Worm (Caenorhabditis elegans): ENCODE measurements around the gene F44B9.8.
A peak's percentile ranks its signal among the peaks of the same experiment; 100 is the strongest.

Gene F44B9.8

DNA sequence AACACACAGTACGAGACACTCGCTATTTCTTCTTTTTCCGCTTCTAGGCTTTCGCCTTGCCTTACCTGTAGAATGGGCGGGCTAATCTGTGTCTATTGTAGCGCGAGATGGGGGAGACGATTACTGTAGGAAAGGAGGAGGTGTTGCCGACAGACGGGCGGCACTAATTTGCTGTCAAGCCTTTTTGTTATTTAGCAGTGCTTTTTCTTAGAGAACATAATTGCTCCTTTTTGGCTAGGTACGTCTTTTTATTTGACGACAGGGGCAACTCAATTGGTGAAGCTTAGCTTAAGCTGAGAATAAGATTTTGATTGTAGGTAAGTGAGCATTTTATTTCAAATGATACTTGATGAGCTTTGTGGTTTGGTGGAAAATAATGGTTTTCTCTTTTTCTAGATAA lies 34.2 kb upstream of the F44B9.8 start:
- no peak for TF ChIP-seq zip-4 (GFP tag; optimal IDR thresholded peaks at IDR 0.05)
- TF ChIP-seq F16B12.6 (tag; optimal IDR thresholded peaks at IDR 0.05), result no peak
- no peak for TF ChIP-seq lin-15B (tag; optimal IDR thresholded peaks at IDR 0.05)
- no peak for TF ChIP-seq nhr-76 (tag; optimal IDR thresholded peaks at IDR 0.05)
- TF ChIP-seq sox-4 (tag; optimal IDR thresholded peaks at IDR 0.05), result no peak
- TF ChIP-seq ceh-63 (GFP tag; optimal IDR thresholded peaks at IDR 0.05), result no peak
- TF ChIP-seq lir-3 (tag; optimal IDR thresholded peaks at IDR 0.05; ENCODE audit: poor library complexity), result no peak
- no peak for TF ChIP-seq mab-9 (GFP tag; IDR thresholded peaks at IDR 0.05)
- no peak for TF ChIP-seq nhr-84 (tag; optimal IDR thresholded peaks at IDR 0.05)
- TF ChIP-seq ztf-4 (tag; optimal IDR thresholded peaks at IDR 0.05), result no peak
- TF ChIP-seq nhr-77 (tag; optimal IDR thresholded peaks at IDR 0.05), result no peak
- TF ChIP-seq snpc-4 (tag; optimal IDR thresholded peaks at IDR 0.05), result no peak
- no peak for TF ChIP-seq efl-1 (optimal IDR thresholded peaks at IDR 0.05)
- no peak for TF ChIP-seq efl-1 (GFP tag; optimal IDR thresholded peaks at IDR 0.05 in 1 of 2)
- no peak for TF ChIP-seq hpl-2 (GFP tag; optimal IDR thresholded peaks at IDR 0.05)
- TF ChIP-seq ceh-8 (GFP tag; optimal IDR thresholded peaks at IDR 0.05), result no peak
- TF ChIP-seq lin-39 (tag; optimal IDR thresholded peaks at IDR 0.05), result no peak
- no peak for TF ChIP-seq blmp-1 (tag; optimal IDR thresholded peaks at IDR 0.05)
- TF ChIP-seq pax-3 (tag; optimal IDR thresholded peaks at IDR 0.05), result no peak
- TF ChIP-seq unc-98 (GFP tag; IDR thresholded peaks at IDR 0.05), result no peak

DNA sequence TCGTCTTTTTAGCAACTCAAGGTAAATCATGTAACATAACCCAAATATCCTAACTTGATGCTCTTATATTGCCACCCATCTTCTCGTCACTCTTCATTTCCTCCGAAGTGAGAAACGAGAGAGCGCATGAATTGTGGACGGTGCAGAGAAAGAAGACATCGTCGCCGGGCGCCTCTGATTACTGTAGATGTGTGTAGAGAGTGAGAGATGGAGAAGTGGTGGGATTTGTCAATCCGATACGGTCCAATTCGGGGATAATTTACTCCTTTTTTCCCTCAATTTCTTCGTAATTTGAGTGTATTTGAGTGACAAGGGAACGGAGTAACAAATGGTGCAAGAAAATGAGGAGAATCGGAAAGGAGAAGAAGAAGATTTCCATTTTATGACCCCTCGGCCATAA lies 31.7 kb upstream of the F44B9.8 start:
- TF ChIP-seq egl-27 (tag; optimal IDR thresholded peaks at IDR 0.05), result no peak
- no peak for TF ChIP-seq pag-3 (tag; optimal IDR thresholded peaks at IDR 0.05; ENCODE audit: borderline replicate concordance, insufficient read depth)
- no peak for TF ChIP-seq pqm-1 (tag; optimal IDR thresholded peaks at IDR 0.05)
- no peak for TF ChIP-seq nhr-47 (tag; optimal IDR thresholded peaks at IDR 0.05)
- peak in 1 of 2 experiments; percentile 16 for TF ChIP-seq lsy-2 (tag; optimal IDR thresholded peaks at IDR 0.05)
- peak; percentile 8 for TF ChIP-seq blmp-1 (tag; optimal IDR thresholded peaks at IDR 0.05)
- no peak for TF ChIP-seq ama-1 (optimal IDR thresholded peaks at IDR 0.05)
- TF ChIP-seq isw-1 (GFP tag; IDR thresholded peaks at IDR 0.05), result no peak
- no peak for TF ChIP-seq unc-98 (GFP tag; IDR thresholded peaks at IDR 0.05)

DNA sequence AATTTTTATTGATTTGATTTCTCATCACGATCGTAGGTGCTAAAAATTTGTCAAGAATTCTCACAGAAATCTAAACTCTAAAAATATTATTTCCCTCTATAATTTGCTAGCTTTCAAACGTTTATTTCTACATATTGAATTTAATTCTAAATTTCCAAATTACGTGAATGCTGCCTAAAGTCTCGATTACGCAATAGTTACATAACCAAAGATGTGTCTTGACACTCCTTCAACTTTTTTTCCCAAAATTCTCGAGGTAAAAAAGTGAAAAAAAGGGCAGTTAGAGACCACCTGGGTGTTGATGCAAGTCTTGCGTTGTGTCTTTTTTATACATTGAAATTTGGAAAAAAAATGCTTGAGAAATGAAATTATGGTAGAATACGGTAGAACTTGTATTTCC lies 22.4 kb upstream of the F44B9.8 start:
- TF ChIP-seq nhr-12 (tag; optimal IDR thresholded peaks at IDR 0.05), result no peak
- no peak for TF ChIP-seq fos-1 (tag; optimal IDR thresholded peaks at IDR 0.05)
- TF ChIP-seq snu-23 (GFP tag; optimal IDR thresholded peaks at IDR 0.05), result no peak
- no peak for TF ChIP-seq nhr-77 (tag; optimal IDR thresholded peaks at IDR 0.05)
- no peak for TF ChIP-seq unc-30 (tag; optimal IDR thresholded peaks at IDR 0.05)
- TF ChIP-seq dsc-1 (tag; optimal IDR thresholded peaks at IDR 0.05), result no peak
- TF ChIP-seq ces-1 (GFP tag; optimal IDR thresholded peaks at IDR 0.05), result no peak
- no peak for TF ChIP-seq fkh-10 (GFP tag; optimal IDR thresholded peaks at IDR 0.05)

DNA sequence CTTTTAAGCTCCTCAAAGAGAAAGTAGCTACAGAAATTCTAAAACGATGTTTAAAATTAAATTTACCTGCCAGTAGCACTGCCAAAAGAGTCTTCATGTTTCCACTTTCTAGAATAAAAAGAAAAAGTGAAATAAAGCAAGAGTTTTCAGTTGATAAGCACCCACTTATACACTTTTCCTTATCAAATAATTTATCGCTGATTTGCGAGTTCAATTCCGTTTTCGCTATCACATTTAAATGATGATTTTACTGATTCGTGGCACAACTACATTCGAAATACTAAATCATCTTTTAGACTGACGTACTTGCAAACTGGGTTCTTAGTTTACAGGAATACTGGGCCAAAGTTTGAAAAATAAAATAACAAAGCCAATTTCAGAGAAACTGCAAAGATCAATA lies 21.5 kb upstream of the F44B9.8 start, which contains the start of gene K12H4.7:
Gene K12H4.7, minus strand, starts transcription at position 138 of the 400 bp plus-strand sequence.
- TF ChIP-seq ceh-8 (GFP tag; optimal IDR thresholded peaks at IDR 0.05) (no peak), tlp-1 (tag; optimal IDR thresholded peaks at IDR 0.05) (peak; percentile 51), blmp-1 (tag; optimal IDR thresholded peaks at IDR 0.05) (no peak), pqm-1 (tag; optimal IDR thresholded peaks at IDR 0.05) (peak; percentile 74), mep-1 (tag; optimal IDR thresholded peaks at IDR 0.05) (no peak), unc-98 (GFP tag; IDR thresholded peaks at IDR 0.05) (no peak), efl-1 (optimal IDR thresholded peaks at IDR 0.05) (no peak), efl-1 (GFP tag; optimal IDR thresholded peaks at IDR 0.05 in 1 of 2) (peak in 1 of 2 experiments; percentile 61), unc-62 (GFP tag; optimal IDR thresholded peaks at IDR 0.05) (no peak), egl-13 (tag; optimal IDR thresholded peaks at IDR 0.05) (no peak), lir-3 (tag; optimal IDR thresholded peaks at IDR 0.05; ENCODE audit: poor library complexity) (no peak), dsc-1 (tag; optimal IDR thresholded peaks at IDR 0.05) (no peak), elt-2 (tag; optimal IDR thresholded peaks at IDR 0.05) (peak; percentile 74)
